Worm (Caenorhabditis elegans): ENCODE data around the gene mltn-8.

Gene mltn-8

DNA sequence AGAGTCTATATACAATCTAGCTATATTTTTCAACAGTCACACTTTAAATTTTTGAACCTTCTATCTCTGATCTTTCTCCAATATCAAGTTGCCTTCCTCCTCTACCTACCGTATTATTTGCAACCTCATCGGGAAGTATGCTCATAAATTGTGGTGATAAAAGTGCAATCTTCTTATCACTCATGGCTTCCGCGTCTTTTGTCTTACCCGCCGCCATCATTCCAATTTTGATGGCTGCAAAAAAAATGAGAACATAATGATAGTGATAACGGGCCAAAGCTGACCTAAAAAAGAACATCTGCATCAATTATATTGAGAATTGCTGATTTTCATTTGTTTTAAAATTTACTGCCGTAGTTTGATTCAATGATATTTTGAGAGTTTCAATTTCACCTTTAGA lies 3.3 kb downstream of the mltn-8 start:
- peak in 1 of 3 experiments; percentile 35 for TF ChIP-seq elt-3 (tag; optimal IDR thresholded peaks at IDR 0.05)
- no peak for TF ChIP-seq sea-2 (GFP tag; optimal IDR thresholded peaks at IDR 0.05)
- TF ChIP-seq nhr-23 (tag; optimal IDR thresholded peaks at IDR 0.05): no peak
- TF ChIP-seq fkh-10 (GFP tag; optimal IDR thresholded peaks at IDR 0.05): no peak
- peak; percentile 51 for TF ChIP-seq elt-2 (tag; optimal IDR thresholded peaks at IDR 0.05)

DNA sequence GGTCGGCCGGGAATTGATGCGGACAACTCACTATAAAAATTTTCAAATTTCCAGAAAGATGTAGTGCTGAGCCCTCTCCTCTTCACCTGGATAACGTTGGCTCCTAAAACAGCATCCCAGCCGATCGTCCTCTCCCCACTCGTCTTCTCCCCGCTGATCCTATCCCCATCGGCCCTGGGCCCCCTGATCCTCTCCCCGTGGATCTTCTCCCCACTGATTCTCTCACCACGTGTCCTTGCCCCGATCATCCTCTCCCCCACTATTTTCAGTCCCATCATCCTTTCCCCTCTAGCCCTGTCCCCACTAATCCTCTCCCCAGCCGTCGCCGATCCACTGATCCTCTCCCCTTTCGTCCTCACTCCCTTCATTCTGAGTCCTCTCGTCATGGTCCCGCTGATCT lies 6.9 kb downstream of the mltn-8 start:
- TF ChIP-seq fkh-10 (GFP tag; optimal IDR thresholded peaks at IDR 0.05) (no peak), ZK546.5 (tag; optimal IDR thresholded peaks at IDR 0.05) (no peak), ceh-82 (tag; optimal IDR thresholded peaks at IDR 0.05) (no peak), elt-2 (tag; optimal IDR thresholded peaks at IDR 0.05) (no peak), nhr-77 (tag; optimal IDR thresholded peaks at IDR 0.05) (no peak)

DNA sequence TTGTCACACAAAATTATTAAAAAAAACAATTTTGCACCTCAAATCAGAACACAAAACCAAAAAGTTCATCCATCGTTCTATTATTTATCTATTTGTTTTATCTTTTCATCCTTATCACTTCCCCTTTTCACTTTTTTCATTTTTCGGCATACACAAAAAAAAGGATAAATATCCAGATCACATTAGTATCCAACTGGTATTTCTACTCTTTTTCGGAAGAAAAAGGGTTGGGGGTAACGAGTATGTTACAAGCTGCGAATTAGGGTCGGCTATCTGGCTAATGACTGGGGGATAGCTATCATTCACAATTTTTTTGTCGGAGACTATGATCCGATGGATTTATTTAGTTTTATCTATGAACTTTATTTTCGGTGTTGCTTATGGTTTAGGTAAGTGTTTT lies 10.1 kb downstream of the mltn-8 start, which contains the start of gene mltn-7:
Gene mltn-7, plus strand, starts transcription at position 301 of the 400 bp plus-strand sequence.
- no peak for TF ChIP-seq aly-2 (tag; optimal IDR thresholded peaks at IDR 0.05)
- no peak for TF ChIP-seq sea-2 (GFP tag; optimal IDR thresholded peaks at IDR 0.05)
- no peak for TF ChIP-seq nhr-77 (tag; optimal IDR thresholded peaks at IDR 0.05)
- TF ChIP-seq eor-1 (tag; optimal IDR thresholded peaks at IDR 0.05): no peak
- TF ChIP-seq nhr-28 (tag; optimal IDR thresholded peaks at IDR 0.05): no peak

DNA sequence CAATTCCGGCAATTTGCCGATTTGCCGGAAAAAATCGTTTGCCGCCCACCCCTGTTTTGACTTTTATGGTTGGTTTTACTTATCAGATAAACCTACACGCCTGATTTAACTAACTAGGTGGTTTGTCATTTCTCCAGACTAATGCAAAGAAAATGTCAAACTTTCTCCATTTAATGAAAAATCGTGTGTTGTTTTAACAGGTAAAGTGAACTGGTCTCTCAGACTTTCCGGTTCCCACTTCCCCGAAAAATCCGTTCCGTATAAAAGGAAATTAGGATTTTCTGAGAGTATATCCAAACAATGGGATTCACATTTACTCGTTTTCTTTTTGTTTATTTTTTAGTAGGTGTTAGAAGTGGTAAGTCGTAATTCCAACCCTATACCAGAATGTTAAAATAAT lies 15.4 kb downstream of the mltn-8 start, which contains the start of gene mltn-6:
Gene mltn-6, plus strand, starts transcription at position 301 of the 400 bp plus-strand sequence.
- TF ChIP-seq lin-39 (tag; optimal IDR thresholded peaks at IDR 0.05): no peak
- TF ChIP-seq lin-15B (tag; optimal IDR thresholded peaks at IDR 0.05): no peak
- no peak for TF ChIP-seq ceh-16 (tag; optimal IDR thresholded peaks at IDR 0.05)
- TF ChIP-seq ceh-28 (tag; optimal IDR thresholded peaks at IDR 0.05): no peak
- TF ChIP-seq lsy-12 (tag; optimal IDR thresholded peaks at IDR 0.05): no peak
- no peak for TF ChIP-seq ama-1 (optimal IDR thresholded peaks at IDR 0.05)
- no peak for TF ChIP-seq unc-39 (tag; optimal IDR thresholded peaks at IDR 0.05)
- no peak for TF ChIP-seq mml-1 (tag; optimal IDR thresholded peaks at IDR 0.05)
- TF ChIP-seq ceh-82 (tag; optimal IDR thresholded peaks at IDR 0.05): no peak
- TF ChIP-seq zag-1 (tag; optimal IDR thresholded peaks at IDR 0.05): no peak

DNA sequence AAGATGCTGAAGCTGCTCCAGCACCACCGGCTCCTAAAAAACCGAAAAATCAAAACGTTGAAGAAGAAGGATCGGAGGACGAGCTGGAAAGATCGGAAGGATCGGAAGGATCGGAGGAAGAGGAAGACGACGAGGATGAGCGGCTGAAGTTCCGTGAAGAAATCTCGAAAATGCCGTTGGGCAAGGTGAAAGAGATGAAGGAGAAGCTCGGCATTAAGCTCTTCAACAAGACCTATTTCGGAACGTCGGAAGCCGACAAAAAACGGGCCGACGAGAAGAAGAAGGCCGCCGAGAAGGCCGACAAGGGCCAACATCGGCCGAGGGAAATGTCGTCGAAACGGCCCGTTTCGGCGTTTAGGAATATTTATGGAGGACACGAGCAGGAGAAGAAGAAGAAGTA lies 18.8 kb downstream of the mltn-8 start:
- TF ChIP-seq mdl-1 (tag; optimal IDR thresholded peaks at IDR 0.05): no peak
- no peak for TF ChIP-seq eor-1 (tag; optimal IDR thresholded peaks at IDR 0.05)
- no peak for TF ChIP-seq nhr-12 (tag; optimal IDR thresholded peaks at IDR 0.05)
- TF ChIP-seq fkh-2 (tag; optimal IDR thresholded peaks at IDR 0.05): no peak
- no peak for TF ChIP-seq nhr-76 (tag; optimal IDR thresholded peaks at IDR 0.05)
- TF ChIP-seq pha-4 (tag; optimal IDR thresholded peaks at IDR 0.05): no peak
- no peak for TF ChIP-seq ama-1 (optimal IDR thresholded peaks at IDR 0.05)
- TF ChIP-seq daf-12 (tag; optimal IDR thresholded peaks at IDR 0.05): no peak
- TF ChIP-seq fkh-10 (GFP tag; optimal IDR thresholded peaks at IDR 0.05): no peak
- TF ChIP-seq mml-1 (tag; optimal IDR thresholded peaks at IDR 0.05): no peak

DNA sequence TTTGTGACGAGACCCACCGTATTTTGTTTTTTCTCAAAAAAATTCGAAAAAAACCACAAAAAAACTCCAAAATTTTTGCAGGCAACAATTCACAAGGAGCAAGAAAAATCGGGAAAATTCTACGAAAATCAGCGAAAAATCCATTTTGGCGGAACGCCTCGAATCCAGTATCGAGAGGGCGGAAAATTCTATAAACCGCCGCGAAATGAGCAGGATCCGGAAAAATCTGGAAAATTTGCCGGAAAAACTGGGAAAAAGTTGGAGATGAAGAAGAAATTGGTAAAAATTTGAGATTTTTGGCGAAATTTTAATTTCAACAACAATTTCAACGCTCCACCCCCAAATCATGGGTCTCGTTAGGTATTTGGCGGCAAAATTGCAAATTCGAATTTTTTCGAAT lies 20.0 kb downstream of the mltn-8 start:
- no peak for TF ChIP-seq R02D3.7 (tag; optimal IDR thresholded peaks at IDR 0.05)
- no peak for TF ChIP-seq egl-27 (tag; optimal IDR thresholded peaks at IDR 0.05)
- no peak for TF ChIP-seq jun-1 (tag; optimal IDR thresholded peaks at IDR 0.05)
- TF ChIP-seq ceh-16 (tag; optimal IDR thresholded peaks at IDR 0.05): no peak
- TF ChIP-seq fkh-2 (tag; optimal IDR thresholded peaks at IDR 0.05): no peak
- TF ChIP-seq fkh-10 (GFP tag; optimal IDR thresholded peaks at IDR 0.05): no peak
- no peak for TF ChIP-seq nhr-23 (tag; optimal IDR thresholded peaks at IDR 0.05)
- no peak for TF ChIP-seq eor-1 (tag; optimal IDR thresholded peaks at IDR 0.05)
- TF ChIP-seq lin-15B (tag; optimal IDR thresholded peaks at IDR 0.05): no peak
- TF ChIP-seq elt-2 (tag; optimal IDR thresholded peaks at IDR 0.05): no peak
- TF ChIP-seq ama-1 (optimal IDR thresholded peaks at IDR 0.05): no peak

DNA sequence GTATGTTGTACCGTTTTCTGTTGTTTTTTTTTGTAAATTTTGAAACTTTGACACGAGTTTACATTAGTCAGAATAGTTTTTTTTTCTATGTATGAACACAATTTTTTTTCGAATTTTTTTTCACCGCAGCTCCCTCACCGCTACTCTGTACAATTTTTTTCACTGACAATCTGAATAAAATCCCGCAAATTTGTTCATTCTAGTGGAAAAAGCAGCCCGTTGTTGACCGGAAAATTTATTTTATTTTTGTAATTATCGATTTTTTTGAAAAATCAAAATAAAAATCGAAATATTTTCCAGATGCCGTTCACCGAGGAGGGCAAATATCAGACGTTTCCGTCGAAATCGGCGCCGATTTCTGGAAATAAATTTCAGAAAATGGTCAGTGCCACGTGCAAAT lies 20.6 kb downstream of the mltn-8 start, which contains the start of gene T22H9.1:
Gene T22H9.1, plus strand, starts transcription at position 301 of the 400 bp plus-strand sequence.
- TF ChIP-seq ama-1 (optimal IDR thresholded peaks at IDR 0.05) (peak; percentile 1), nhr-11 (tag; optimal IDR thresholded peaks at IDR 0.05) (no peak)
